Worm (Caenorhabditis elegans): ENCODE measurements around the gene try-11.

DNA sequence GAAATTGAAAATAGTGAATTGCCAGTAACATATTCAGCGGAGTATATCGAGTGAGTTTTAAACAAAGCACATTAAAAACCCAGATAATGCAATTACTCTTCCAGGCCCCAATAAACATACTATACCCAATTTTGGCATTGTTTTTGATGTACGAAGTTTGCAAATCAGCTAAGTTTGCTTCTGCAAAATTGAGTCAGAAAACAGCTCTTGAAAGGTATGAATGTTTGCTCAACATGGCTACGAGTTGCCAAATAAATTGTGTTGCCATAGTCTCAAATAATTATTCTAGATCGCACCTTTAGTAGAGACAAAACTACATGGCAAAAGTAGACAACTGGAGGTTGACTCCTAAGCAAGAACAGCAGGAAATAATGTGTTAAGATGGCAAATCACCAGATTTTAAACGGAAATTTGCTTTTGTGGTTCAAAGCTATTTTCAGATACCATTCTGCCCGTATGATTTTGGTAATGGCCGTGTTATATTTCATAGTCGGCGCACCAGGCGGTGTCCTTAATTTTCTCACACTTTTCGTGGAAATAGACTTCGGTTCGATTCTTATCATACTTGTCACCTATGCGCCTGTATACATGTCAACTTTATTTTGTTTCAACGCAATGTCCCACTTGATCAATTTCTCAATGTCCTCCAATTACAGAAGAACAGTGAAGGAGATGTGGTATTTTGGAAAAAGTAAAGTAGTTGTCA lies 18.9 kb upstream of the try-11 start:
- TF ChIP-seq ama-1 (optimal IDR thresholded peaks at IDR 0.05) (no peak), tbx-37 (GFP tag; conservative IDR thresholded peaks at IDR 0.05) (no peak), ets-7 (tag; optimal IDR thresholded peaks at IDR 0.05) (no peak), flt-1 (GFP tag; IDR thresholded peaks at IDR 0.05) (no peak), ceh-36 (tag; optimal IDR thresholded peaks at IDR 0.05) (no peak), tbx-11 (GFP tag; IDR thresholded peaks at IDR 0.05) (no peak), pes-1 (GFP tag; IDR thresholded peaks at IDR 0.05) (no peak), aly-1 (tag; optimal IDR thresholded peaks at IDR 0.05) (no peak), hmbx-1 (tag; optimal IDR thresholded peaks at IDR 0.05) (no peak), ceh-13 (GFP tag; optimal IDR thresholded peaks at IDR 0.05) (no peak), tra-4 (tag; optimal IDR thresholded peaks at IDR 0.05) (no peak), sea-1 (GFP tag; conservative IDR thresholded peaks at IDR 0.05) (no peak), B0310.2 (tag; optimal IDR thresholded peaks at IDR 0.05) (no peak), hmg-4 (GFP tag; optimal IDR thresholded peaks at IDR 0.05) (no peak)
